Fruit fly (Drosophila melanogaster) whole organism, embryonic: ENCODE results near the gene CG6656.

Experiments
- CG10462 ChIP-seq: fragments of 200-800 bp; sonication (Bioruptor generic); optimal IDR thresholded peaks from 2 replicates; lab custom pipeline; 2016; ENCODE audit warnings: missing biosample characterization, missing genetic modification characterization
- CG10565 ChIP-seq: fragments of 200-800 bp; sonication (Bioruptor generic); optimal IDR thresholded peaks from 3 replicates; lab custom pipeline; 2016; ENCODE audit warnings: missing biosample characterization, mild to moderate bottlenecking, missing genetic modification characterization
- CG10654 ChIP-seq: fragments of 200-800 bp; sonication (Bioruptor generic); optimal IDR thresholded peaks from 2 replicates; lab custom pipeline; 2016; ENCODE audit warnings: missing biosample characterization, missing genetic modification characterization
- CG12071 ChIP-seq: fragments of 200-800 bp; sonication (Bioruptor generic); optimal IDR thresholded peaks from 3 replicates; lab custom pipeline; 2018; ENCODE audit warnings: missing biosample characterization, mild to moderate bottlenecking, missing genetic modification characterization
- CG12236 ChIP-seq: fragments of 200-800 bp; sonication (Bioruptor generic); optimal IDR thresholded peaks from 2 replicates; lab custom pipeline; 2016; ENCODE audit warnings: missing biosample characterization, missing genetic modification characterization
- CG13424 ChIP-seq: fragments of 200-800 bp; sonication (Bioruptor generic); optimal IDR thresholded peaks from 2 replicates; lab custom pipeline; 2019; ENCODE audit warnings: missing biosample characterization, mild to moderate bottlenecking, missing genetic modification characterization, moderate library complexity
- CG13775 ChIP-seq: fragments of 200-800 bp; sonication (Bioruptor generic); optimal IDR thresholded peaks from 3 replicates; lab custom pipeline; 2017; ENCODE audit warnings: missing biosample characterization, mild to moderate bottlenecking, missing genetic modification characterization
- CG14710 ChIP-seq: fragments of 200-800 bp; sonication (Bioruptor generic); optimal IDR thresholded peaks from 3 replicates; lab custom pipeline; 2019; ENCODE audit warnings: missing biosample characterization, mild to moderate bottlenecking, missing genetic modification characterization, moderate library complexity
- CG14965 ChIP-seq: fragments of 200-800 bp; sonication (Bioruptor generic); optimal IDR thresholded peaks from 2 replicates; lab custom pipeline; 2016; ENCODE audit warnings: missing biosample characterization, missing genetic modification characterization, borderline replicate concordance
- CG15073 ChIP-seq: fragments of 200-800 bp; sonication (Bioruptor generic); optimal IDR thresholded peaks from 2 replicates; lab custom pipeline; 2016; ENCODE audit warnings: missing biosample characterization, missing genetic modification characterization
- CG1602 ChIP-seq: fragments of 200-800 bp; sonication (Bioruptor generic); optimal IDR thresholded peaks from 3 replicates; lab custom pipeline; 2016; ENCODE audit warnings: missing biosample characterization, missing genetic modification characterization
- CG18599 ChIP-seq: fragments of 200-800 bp; sonication (Bioruptor generic); optimal IDR thresholded peaks from 3 replicates; lab custom pipeline; 2017; ENCODE audit warnings: missing biosample characterization, missing genetic modification characterization, mild to moderate bottlenecking, moderate library complexity, missing genetic modification reagents
- CG32772 ChIP-seq: fragments of 200-800 bp; sonication (Bioruptor generic); IDR thresholded peaks from 2 replicates; pipeline ENCODE4 v1.3.6; 2022; ENCODE audit warnings: missing biosample characterization, missing genetic modification characterization
- CG3281 ChIP-seq: fragments of 200-800 bp; sonication (Bioruptor generic); optimal IDR thresholded peaks from 3 replicates; lab custom pipeline; 2017; ENCODE audit warnings: missing biosample characterization, mild to moderate bottlenecking, missing genetic modification characterization
- CG3726 ChIP-seq: fragments of 200-800 bp; sonication (Bioruptor generic); IDR thresholded peaks from 3 replicates; pipeline ENCODE4, ENCODE4 v1.3.6; 2022; ENCODE audit warnings: missing biosample characterization, missing genetic modification characterization
- CG7839 ChIP-seq: fragments of 200-800 bp; sonication (Bioruptor generic); optimal IDR thresholded peaks from 3 replicates; lab custom pipeline; 2018; ENCODE audit warnings: missing biosample characterization, mild to moderate bottlenecking, missing genetic modification characterization, moderate library complexity
- CG8388 ChIP-seq: fragments of 200-800 bp; sonication (Bioruptor generic); optimal IDR thresholded peaks from 2 replicates; lab custom pipeline; 2019; ENCODE audit warnings: missing biosample characterization, mild to moderate bottlenecking, missing genetic modification characterization, moderate library complexity
- CG8924 ChIP-seq: fragments of 200-800 bp; optimal IDR thresholded peaks from 3 replicates; lab custom pipeline; 2019; ENCODE audit warnings: missing biosample characterization, mild to moderate bottlenecking, missing genetic modification characterization, moderate library complexity
- CG9932 ChIP-seq: fragments of 200-800 bp; sonication (Bioruptor generic); IDR thresholded peaks from 2 replicates; pipeline ENCODE4 v1.3.6; 2022; ENCODE audit warnings: missing biosample characterization, missing genetic modification characterization
- CkIIα-i1 ChIP-seq: fragments of 200-800 bp; sonication (Bioruptor generic); IDR thresholded peaks from 2 replicates; pipeline ENCODE4 v1.3.6; 2022; ENCODE audit warnings: missing biosample characterization, missing genetic modification characterization
- D19B ChIP-seq: fragments of 200-800 bp; sonication (Bioruptor generic); optimal IDR thresholded peaks from 2 replicates; lab custom pipeline; 2017; ENCODE audit warnings: missing biosample characterization, mild to moderate bottlenecking, missing genetic modification characterization
- Doc2 ChIP-seq: fragments of 200-800 bp; sonication (Bioruptor generic); IDR thresholded peaks from 2 replicates; pipeline ENCODE4 v1.3.6; 2022; ENCODE audit warnings: missing biosample characterization, missing genetic modification characterization
- ERR ChIP-seq: fragments of 200-800 bp; sonication (Bioruptor generic); optimal IDR thresholded peaks from 2 replicates; lab custom pipeline; 2016; ENCODE audit warnings: missing biosample characterization, missing genetic modification characterization
- Fer2 ChIP-seq: fragments of 200-800 bp; sonication (Bioruptor generic); optimal IDR thresholded peaks from 2 replicates; lab custom pipeline; 2018; ENCODE audit warnings: missing biosample characterization, mild to moderate bottlenecking, missing genetic modification characterization, moderate library complexity
- Gug ChIP-seq: fragments of 200-800 bp; sonication (Bioruptor generic); IDR thresholded peaks from 4 replicates; pipeline ENCODE4 v1.3.6; 2022; ENCODE audit warnings: missing biosample characterization, missing genetic modification characterization
- HLH3B ChIP-seq: fragments of 200-800 bp; sonication (Bioruptor generic); IDR thresholded peaks from 2 replicates; pipeline ENCODE4 v1.3.6; 2022; ENCODE audit warnings: missing biosample characterization, missing genetic modification characterization
- HmgD ChIP-seq: fragments of 200-800 bp; sonication (Bioruptor generic); optimal IDR thresholded peaks from 3 replicates; lab custom pipeline; 2016; ENCODE audit warnings: missing biosample characterization, missing genetic modification characterization
- Hmr ChIP-seq: fragments of 200-800 bp; sonication (Bioruptor generic); optimal IDR thresholded peaks from 3 replicates; lab custom pipeline; 2017; ENCODE audit warnings: mild to moderate bottlenecking, missing biosample characterization, missing genetic modification reagents, missing genetic modification characterization
- Kr ChIP-seq: fragments of 200-800 bp; sonication (Bioruptor generic); optimal IDR thresholded peaks from 2 replicates; lab custom pipeline; 2017; ENCODE audit warnings: missing biosample characterization, mild to moderate bottlenecking, missing genetic modification characterization
- Lim3 ChIP-seq: fragments of 200-800 bp; sonication (Bioruptor generic); IDR thresholded peaks from 2 replicates; pipeline ENCODE4 v1.3.6; 2022; ENCODE audit warnings: missing biosample characterization, missing genetic modification characterization
- Med ChIP-seq: fragments of 200-800 bp; sonication (Bioruptor generic); peaks from one replicate; lab custom pipeline; 2016; ENCODE audit warnings: missing biosample characterization, missing genetic modification characterization, mild to moderate bottlenecking, inconsistent platforms, moderate library complexity
- Neu2 ChIP-seq: fragments of 200-800 bp; sonication (Bioruptor generic); optimal IDR thresholded peaks from 3 replicates; lab custom pipeline; 2016; ENCODE audit warnings: missing biosample characterization, missing genetic modification characterization, borderline replicate concordance
- Oli ChIP-seq: fragments of 200-800 bp; sonication (Bioruptor generic); optimal IDR thresholded peaks from 2 replicates; lab custom pipeline; 2018; ENCODE audit warnings: missing biosample characterization, mild to moderate bottlenecking, missing genetic modification characterization, moderate library complexity
- Optix ChIP-seq: fragments of 200-800 bp; sonication (Bioruptor generic); IDR thresholded peaks from 3 replicates; pipeline ENCODE4 v1.3.6; 2022; ENCODE audit warnings: missing biosample characterization, missing genetic modification characterization
- bbx ChIP-seq: fragments of 200-800 bp; sonication (Bioruptor generic); IDR thresholded peaks from 2 replicates; pipeline ENCODE4 v1.3.6; 2022; ENCODE audit warnings: missing biosample characterization, missing genetic modification characterization; ENCODE audit not compliant: partially characterized antibody
- br ChIP-seq: fragments of >200 bp; optimal IDR thresholded peaks from 2 replicates; lab custom pipeline; 2017
- cas ChIP-seq: fragments of 200-800 bp; sonication (Bioruptor generic); IDR thresholded peaks from 2 replicates; pipeline ENCODE4 v1.3.6; 2022; ENCODE audit warnings: missing biosample characterization, missing genetic modification characterization
- cg ChIP-seq: fragments of 200-800 bp; sonication (Bioruptor generic); optimal IDR thresholded peaks from 3 replicates; lab custom pipeline; 2019; ENCODE audit warnings: missing biosample characterization, mild to moderate bottlenecking, missing genetic modification characterization, moderate library complexity
- crol ChIP-seq: fragments of 200-800 bp; sonication (Bioruptor generic); IDR thresholded peaks from 2 replicates; pipeline ENCODE4 v1.3.6; 2022; ENCODE audit warnings: missing biosample characterization, missing genetic modification characterization
- cwo ChIP-seq: fragments of 200-800 bp; sonication (Bioruptor generic); optimal IDR thresholded peaks from 3 replicates; lab custom pipeline; 2017; ENCODE audit warnings: missing biosample characterization, missing genetic modification characterization, mild to moderate bottlenecking, moderate library complexity, missing genetic modification reagents
- disco-r ChIP-seq: fragments of 200-800 bp; sonication (Bioruptor generic); optimal IDR thresholded peaks from 2 replicates; lab custom pipeline; 2016; ENCODE audit warnings: missing biosample characterization, missing genetic modification characterization
- gsb ChIP-seq: fragments of 200-800 bp; sonication (Bioruptor generic); IDR thresholded peaks from 2 replicates; pipeline ENCODE4 v1.3.6; 2022; ENCODE audit warnings: missing biosample characterization, missing genetic modification characterization
- lbe ChIP-seq: fragments of 200-800 bp; sonication (Bioruptor generic); optimal IDR thresholded peaks from 2 replicates; lab custom pipeline; 2016; ENCODE audit warnings: missing biosample characterization, mild to moderate bottlenecking, missing genetic modification characterization
- lmd ChIP-seq: fragments of 200-800 bp; sonication (Bioruptor generic); IDR thresholded peaks from 2 replicates; pipeline ENCODE4 v1.3.6; 2022; ENCODE audit warnings: missing biosample characterization, missing genetic modification characterization
- nmo ChIP-seq: fragments of 200-800 bp; sonication (Bioruptor generic); optimal IDR thresholded peaks from 2 replicates; lab custom pipeline; 2018; ENCODE audit warnings: missing biosample characterization, mild to moderate bottlenecking, missing genetic modification characterization, moderate library complexity
- onecut ChIP-seq: fragments of 200-800 bp; sonication (Bioruptor generic); IDR thresholded peaks from 2 replicates; pipeline ENCODE4 v1.3.6; 2022; ENCODE audit warnings: missing biosample characterization, missing genetic modification characterization
- schlank ChIP-seq: fragments of 200-800 bp; sonication (Bioruptor generic); optimal IDR thresholded peaks from 2 replicates; lab custom pipeline; 2018; ENCODE audit warnings: missing biosample characterization, mild to moderate bottlenecking, missing genetic modification characterization
- seq ChIP-seq: fragments of 200-800 bp; sonication (Bioruptor generic); IDR thresholded peaks from 2 replicates; pipeline ENCODE4 v1.3.6; 2022; ENCODE audit warnings: missing biosample characterization, missing genetic modification characterization
- sima ChIP-seq: fragments of 200-800 bp; sonication (Bioruptor generic); optimal IDR thresholded peaks from 2 replicates; lab custom pipeline; 2016; ENCODE audit warnings: missing biosample characterization, missing genetic modification characterization
- sisA ChIP-seq: fragments of 200-800 bp; sonication (Bioruptor generic); IDR thresholded peaks from 2 replicates; pipeline ENCODE4 v1.3.6; 2022; ENCODE audit warnings: missing biosample characterization, missing genetic modification characterization

CG6656 gene

DNA sequence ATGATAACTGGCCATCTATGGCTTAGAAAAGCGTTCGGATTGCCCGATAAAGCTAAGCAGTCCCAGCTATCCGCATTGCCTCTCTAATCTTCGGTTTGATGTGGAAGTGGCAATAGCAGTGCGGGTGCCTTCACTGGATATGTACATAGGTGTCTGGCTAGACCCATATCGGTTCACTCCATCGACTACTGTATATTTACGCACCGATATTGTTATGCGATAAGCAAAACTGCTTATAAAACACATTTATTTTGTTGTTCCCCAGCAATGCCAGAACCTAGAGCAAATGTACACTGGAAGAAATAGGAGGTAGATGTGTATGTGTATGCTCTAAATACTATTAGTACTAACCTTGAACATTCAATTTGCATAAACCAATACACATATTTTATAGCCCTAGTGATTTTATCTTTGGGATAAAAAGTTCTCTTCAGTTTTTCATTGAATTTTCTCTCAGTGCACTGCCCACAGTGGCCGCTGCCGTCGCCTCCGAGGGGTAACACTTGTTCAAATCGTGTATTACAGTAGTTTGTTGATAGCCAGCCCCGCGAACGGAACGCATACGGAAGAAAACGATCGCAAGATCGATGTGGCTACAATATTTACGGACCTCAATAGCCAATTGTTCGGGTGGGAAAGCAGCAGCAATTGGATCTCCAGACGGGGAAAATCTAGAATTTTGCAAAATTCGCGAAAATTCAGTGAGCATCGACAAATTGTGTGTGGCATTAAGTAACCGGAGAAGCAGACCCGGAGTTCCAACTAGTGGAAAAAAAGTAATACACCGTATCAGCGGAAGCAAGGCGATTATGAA lies 4.7 kb upstream of the CG6656 start, which contains the start of gene CG31431 (continued):
- peak; percentile 97 for TF ChIP-seq HLH3B (GFP tag; lab: Robert Waterston, UW)
- peak; percentile 84 for TF ChIP-seq CkIIα-i1 (GFP tag; lab: Robert Waterston, UW)
- peak; percentile 97 for TF ChIP-seq cwo (GFP tag; lab: Kevin White, UChicago)
- TF ChIP-seq CG15073 (GFP tag; lab: Kevin White, UChicago) = peak; percentile 78
- TF ChIP-seq nmo (GFP tag; lab: Kevin White, UChicago) = peak; percentile 98
- peak; percentile 93 for TF ChIP-seq CG8388
- peak; percentile 97 for TF ChIP-seq CG14710
- TF ChIP-seq seq (GFP tag; lab: Robert Waterston, UW) = peak; percentile 94
- peak; percentile 85 for TF ChIP-seq CG14965
- TF ChIP-seq disco-r = peak; percentile 94
- TF ChIP-seq Med (GFP tag; lab: Kevin White, UChicago) = peak; percentile 100
- TF ChIP-seq gsb = peak; percentile 97
- peak; percentile 95 for TF ChIP-seq CG13775 (GFP tag; lab: Kevin White, UChicago)
- no peak for TF ChIP-seq bbx (GFP tag; lab: Robert Waterston, UW)
- peak; percentile 88 for TF ChIP-seq Neu2 (GFP tag; lab: Kevin White, UChicago)
- peak; percentile 94 for TF ChIP-seq sima
- TF ChIP-seq Optix (GFP tag; lab: Robert Waterston, UW) = peak; percentile 94
- TF ChIP-seq Lim3 = peak; percentile 79
- TF ChIP-seq lmd (GFP tag; lab: Robert Waterston, UW) = peak; percentile 98
- TF ChIP-seq CG8924 (tag; lab: Kevin White, UChicago) = peak; percentile 98
- peak; percentile 58 for TF ChIP-seq lbe
- TF ChIP-seq Gug = peak; percentile 93
- TF ChIP-seq br = no peak
- TF ChIP-seq CG3281 (GFP tag; lab: Kevin White, UChicago) = peak; percentile 98
- TF ChIP-seq CG10565 (GFP tag; lab: Kevin White, UChicago) = peak; percentile 91
- peak; percentile 43 for TF ChIP-seq Kr (GFP tag; lab: Kevin White, UChicago)
- peak; percentile 99 for TF ChIP-seq CG18599 (GFP tag; lab: Kevin White, UChicago)
- TF ChIP-seq CG7839 (tag; lab: Kevin White, UChicago) = peak; percentile 99
- TF ChIP-seq CG10462 (GFP tag; lab: Kevin White, UChicago) = peak; percentile 94
- peak; percentile 97 for TF ChIP-seq CG32772 (GFP tag; lab: Robert Waterston, UW)
- TF ChIP-seq Doc2 (GFP tag; lab: Robert Waterston, UW) = peak; percentile 90
- peak; percentile 98 for TF ChIP-seq Hmr (GFP tag; lab: Kevin White, UChicago)
- TF ChIP-seq Oli = peak; percentile 96
- peak; percentile 96 for TF ChIP-seq CG9932 (GFP tag; lab: Robert Waterston, UW)
- TF ChIP-seq CG3726 (GFP tag; lab: Robert Waterston, UW) = peak; percentile 96
- peak; percentile 97 for TF ChIP-seq schlank
- peak; percentile 97 for TF ChIP-seq CG10654 (GFP tag; lab: Kevin White, UChicago)
- TF ChIP-seq CG1602 (GFP tag; lab: Kevin White, UChicago) = peak; percentile 95
- TF ChIP-seq cas = peak; percentile 96
- peak; percentile 96 for TF ChIP-seq sisA (GFP tag; lab: Robert Waterston, UW)
- peak; percentile 97 for TF ChIP-seq Fer2 (tag; lab: Kevin White, UChicago)
- TF ChIP-seq crol (GFP tag; lab: Robert Waterston, UW) = peak; percentile 79
- TF ChIP-seq onecut (GFP tag; lab: Robert Waterston, UW) = peak; percentile 93
- TF ChIP-seq ERR (GFP tag; lab: Kevin White, UChicago) = peak; percentile 97
- TF ChIP-seq CG13424 (tag; lab: Kevin White, UChicago) = peak; percentile 97
- TF ChIP-seq cg (GFP tag; lab: Kevin White, UChicago) = no peak
- peak; percentile 97 for TF ChIP-seq D19B (GFP tag; lab: Kevin White, UChicago)
- peak; percentile 97 for TF ChIP-seq CG12071 (GFP tag; lab: Kevin White, UChicago)
- TF ChIP-seq CG12236 (GFP tag; lab: Kevin White, UChicago) = peak; percentile 93
- peak; percentile 95 for TF ChIP-seq HmgD (GFP tag; lab: Kevin White, UChicago)
